Worm (Caenorhabditis elegans) whole organism, L1 larva: ENCODE data around the gene lea-1.

ENCODE experiments used
- C16A3.4 ChIP-seq: fragments of 150-350 bp; optimal IDR thresholded peaks from 2 replicates; lab custom pipeline; 2014; ENCODE audit warnings: missing biosample characterization, missing genetic modification characterization
- C34B4.2 ChIP-seq: sonication (generic microtip); optimal IDR thresholded peaks from 2 replicates; lab custom pipeline; 2017; ENCODE audit warnings: mild to moderate bottlenecking, missing genetic modification characterization, missing compliant biosample characterization
- F16B12.6 ChIP-seq: fragments of 150-350 bp; optimal IDR thresholded peaks from 2 replicates; lab custom pipeline; 2014; ENCODE audit warnings: missing biosample characterization, missing genetic modification characterization
- Y116A8C.19 ChIP-seq: sonication (generic microtip); optimal IDR thresholded peaks from 2 replicates; lab custom pipeline; 2016; ENCODE audit warnings: missing compliant biosample characterization, missing genetic modification characterization, borderline replicate concordance
- aly-2 ChIP-seq: fragments of 150-350 bp; optimal IDR thresholded peaks from 2 replicates; lab custom pipeline; 2014; ENCODE audit warnings: missing biosample characterization, missing genetic modification characterization
- ceh-63 ChIP-seq: fragments of 200-800 bp; sonication (Bioruptor generic); optimal IDR thresholded peaks from 2 replicates; lab custom pipeline; 2018; ENCODE audit warnings: mild to moderate bottlenecking, missing genetic modification characterization, missing compliant biosample characterization
- ceh-8 ChIP-seq: fragments of 200-800 bp; sonication (Bioruptor generic); optimal IDR thresholded peaks from 2 replicates; lab custom pipeline; 2018; ENCODE audit warnings: mild to moderate bottlenecking, missing genetic modification characterization, moderate library complexity, missing compliant biosample characterization
- ceh-82 ChIP-seq, 3 experiments: fragments of 150-350 bp in 1 of 3; sonication (generic microtip) in 2 of 3; optimal IDR thresholded peaks; 2 replicates each; lab custom pipeline; 2014 to 2017; ENCODE audit warnings: missing biosample characterization in 3 of 3, missing genetic modification characterization in 3 of 3
- ceh-88 ChIP-seq: fragments of 200-800 bp; sonication (Bioruptor generic); IDR thresholded peaks from 2 replicates; pipeline ENCODE4 v1.3.6; 2022; ENCODE audit warnings: missing genetic modification characterization, missing compliant biosample characterization
- ceh-90 ChIP-seq: sonication (generic microtip); optimal IDR thresholded peaks from 2 replicates; lab custom pipeline; 2016; ENCODE audit warnings: missing genetic modification characterization, missing compliant biosample characterization
- ces-1 ChIP-seq: fragments of 150-350 bp; optimal IDR thresholded peaks from 2 replicates; lab custom pipeline; 2014; ENCODE audit warnings: missing biosample characterization, missing genetic modification reagents, missing genetic modification characterization
- dsc-1 ChIP-seq: sonication (generic microtip); optimal IDR thresholded peaks from 2 replicates; lab custom pipeline; 2016; ENCODE audit warnings: mild to moderate bottlenecking, missing genetic modification characterization, missing compliant biosample characterization
- efl-3 ChIP-seq: fragments of 200-800 bp; sonication (Bioruptor generic); optimal IDR thresholded peaks from 2 replicates; lab custom pipeline; 2018; ENCODE audit warnings: mild to moderate bottlenecking, missing genetic modification characterization, missing compliant biosample characterization
- egl-13 ChIP-seq: sonication (generic microtip); optimal IDR thresholded peaks from 2 replicates; lab custom pipeline; 2016; ENCODE audit warnings: missing genotype, missing genetic modification reagents, missing genetic modification characterization, missing compliant biosample characterization
- elt-2 ChIP-seq: sonication (generic microtip); optimal IDR thresholded peaks from 2 replicates; lab custom pipeline; 2016; ENCODE audit warnings: missing genetic modification characterization, mild to moderate bottlenecking, inconsistent platforms, missing compliant biosample characterization, missing genetic modification reagents
- elt-3 ChIP-seq, 6 experiments: fragments of 150-350 bp in 1 of 6; sonication (generic microtip); optimal IDR thresholded peaks; 2 replicates each; lab custom pipeline; 2017 to 2018; ENCODE audit warnings: missing biosample characterization in 6 of 6, missing genetic modification characterization in 6 of 6, inconsistent platforms in 1 of 6
- fkh-10 ChIP-seq: sonication (generic microtip); optimal IDR thresholded peaks from 2 replicates; lab custom pipeline; 2017; ENCODE audit warnings: missing biosample characterization, missing genetic modification reagents, missing genetic modification characterization
- fkh-4 ChIP-seq: sonication (generic microtip); optimal IDR thresholded peaks from 2 replicates; lab custom pipeline; 2016; ENCODE audit warnings: missing compliant biosample characterization, missing genetic modification characterization, borderline replicate concordance
- fkh-8 ChIP-seq: sonication (generic microtip); optimal IDR thresholded peaks from 2 replicates; lab custom pipeline; 2016; ENCODE audit warnings: mild to moderate bottlenecking, missing genetic modification characterization, missing compliant biosample characterization
- fos-1 ChIP-seq: fragments of 150-350 bp; optimal IDR thresholded peaks from 2 replicates; lab custom pipeline; 2014; ENCODE audit warnings: missing biosample characterization, missing genetic modification characterization
- hlh-4 ChIP-seq: sonication (generic microtip); optimal IDR thresholded peaks from 2 replicates; lab custom pipeline; 2016; ENCODE audit warnings: mild to moderate bottlenecking, missing genetic modification characterization, missing compliant biosample characterization
- hpl-2 ChIP-seq: fragments of 150-350 bp; optimal IDR thresholded peaks from 2 replicates; lab custom pipeline; 2014; ENCODE audit warnings: missing biosample characterization, missing genetic modification reagents, missing genetic modification characterization
- irx-1 ChIP-seq: sonication (generic microtip); optimal IDR thresholded peaks from 2 replicates; lab custom pipeline; 2016; ENCODE audit warnings: missing genetic modification characterization, missing compliant biosample characterization
- isw-1 ChIP-seq: fragments of 200-800 bp; sonication (Bioruptor generic); IDR thresholded peaks from 2 replicates; pipeline ENCODE4 v1.3.6; 2022; ENCODE audit warnings: missing genetic modification characterization, missing compliant biosample characterization
- jun-1 ChIP-seq: fragments of 150-350 bp; optimal IDR thresholded peaks from 2 replicates; lab custom pipeline; 2014; ENCODE audit warnings: missing biosample characterization, missing genetic modification reagents, missing genetic modification characterization
- lin-13 ChIP-seq: fragments of 150-350 bp; optimal IDR thresholded peaks from 2 replicates; lab custom pipeline; 2014; ENCODE audit warnings: missing biosample characterization, missing genetic modification reagents, missing genetic modification characterization
- lin-14 ChIP-seq: fragments of 200-800 bp; sonication (Bioruptor generic); optimal IDR thresholded peaks from 2 replicates; lab custom pipeline; 2018; ENCODE audit warnings: mild to moderate bottlenecking, missing genetic modification characterization, moderate library complexity, missing compliant biosample characterization
- lin-15B ChIP-seq: fragments of 150-350 bp; sonication (generic microtip); optimal IDR thresholded peaks from 3 replicates; lab custom pipeline; 2014; ENCODE audit warnings: missing biosample characterization, missing genetic modification characterization
- lin-35 ChIP-seq, 2 experiments: fragments of 150-350 bp; optimal IDR thresholded peaks; 2 replicates each; lab custom pipeline; 2014; ENCODE audit warnings: missing biosample characterization in 2 of 2, missing genetic modification characterization in 2 of 2, missing genetic modification reagents in 2 of 2
- lin-39 ChIP-seq: fragments of 150-350 bp; optimal IDR thresholded peaks from 2 replicates; lab custom pipeline; 2014; ENCODE audit warnings: missing biosample characterization, missing genetic modification reagents, missing genetic modification characterization
- lir-3 ChIP-seq: sonication (generic microtip); optimal IDR thresholded peaks from 2 replicates; lab custom pipeline; 2016; ENCODE audit warnings: mild to moderate bottlenecking, missing genetic modification characterization, moderate library complexity, missing compliant biosample characterization; ENCODE audit not compliant: poor library complexity
- nhr-12 ChIP-seq: sonication (generic microtip); optimal IDR thresholded peaks from 2 replicates; lab custom pipeline; 2017; ENCODE audit warnings: missing biosample characterization, missing genetic modification characterization
- nhr-19 ChIP-seq: fragments of 200-800 bp; sonication (Bioruptor generic); conservative IDR thresholded peaks from 2 replicates; pipeline ENCODE4 v1.3.6; 2022; ENCODE audit warnings: missing genetic modification characterization, missing compliant biosample characterization
- nhr-237 ChIP-seq: fragments of 150-350 bp; optimal IDR thresholded peaks from 2 replicates; lab custom pipeline; 2014; ENCODE audit warnings: missing biosample characterization, missing genetic modification characterization
- nhr-28 ChIP-seq: fragments of 150-350 bp; optimal IDR thresholded peaks from 2 replicates; lab custom pipeline; 2014; ENCODE audit warnings: missing biosample characterization, missing genetic modification characterization
- nhr-84 ChIP-seq: sonication (generic microtip); optimal IDR thresholded peaks from 2 replicates; lab custom pipeline; 2017; ENCODE audit warnings: missing biosample characterization, missing genetic modification characterization
- nhr-85 ChIP-seq: sonication (generic microtip); peaks from one replicate; lab custom pipeline; 2016; ENCODE audit warnings: missing genetic modification characterization, inconsistent platforms, missing compliant biosample characterization
- nhr-90 ChIP-seq: sonication (generic microtip); optimal IDR thresholded peaks from 2 replicates; lab custom pipeline; 2016; ENCODE audit warnings: mild to moderate bottlenecking, missing genetic modification characterization, missing compliant biosample characterization; ENCODE audit not compliant: poor library complexity
- pag-3 ChIP-seq: sonication (generic microtip); optimal IDR thresholded peaks from 2 replicates; lab custom pipeline; 2017; ENCODE audit warnings: missing genetic modification characterization, mild to moderate bottlenecking, missing compliant biosample characterization, antibody characterized with exemption, borderline replicate concordance; ENCODE audit not compliant: insufficient read depth
- skn-1 ChIP-seq: fragments of 150-350 bp; optimal IDR thresholded peaks from 2 replicates; lab custom pipeline; 2014; ENCODE audit warnings: missing biosample characterization, missing genetic modification characterization
- snpc-4 ChIP-seq: fragments of 150-350 bp; optimal IDR thresholded peaks from 2 replicates; lab custom pipeline; 2014; ENCODE audit warnings: missing biosample characterization, missing genetic modification characterization
- snu-23 ChIP-seq: sonication (generic microtip); optimal IDR thresholded peaks from 2 replicates; lab custom pipeline; 2016; ENCODE audit warnings: missing genetic modification characterization, missing compliant biosample characterization
- sox-4 ChIP-seq: sonication (generic microtip); optimal IDR thresholded peaks from 2 replicates; lab custom pipeline; 2016; ENCODE audit warnings: missing genetic modification characterization, missing compliant biosample characterization
- sptf-1 ChIP-seq: fragments of 150-350 bp; optimal IDR thresholded peaks from 2 replicates; lab custom pipeline; 2014; ENCODE audit warnings: missing biosample characterization, missing genetic modification characterization
- sup-37 ChIP-seq: fragments of 200-800 bp; sonication (Bioruptor generic); optimal IDR thresholded peaks from 2 replicates; lab custom pipeline; 2018; ENCODE audit warnings: mild to moderate bottlenecking, missing genetic modification characterization, missing compliant biosample characterization
- swsn-7 ChIP-seq: sonication (generic microtip); optimal IDR thresholded peaks from 2 replicates; lab custom pipeline; 2016; ENCODE audit warnings: missing genetic modification characterization, missing compliant biosample characterization
- unc-30 ChIP-seq: sonication (generic microtip); optimal IDR thresholded peaks from 2 replicates; lab custom pipeline; 2017; ENCODE audit warnings: missing biosample characterization, missing genetic modification characterization
- unc-86 ChIP-seq: sonication (generic microtip); optimal IDR thresholded peaks from 2 replicates; lab custom pipeline; 2016; ENCODE audit warnings: missing genetic modification characterization, missing compliant biosample characterization
- vab-15 ChIP-seq: sonication (generic microtip); optimal IDR thresholded peaks from 2 replicates; lab custom pipeline; 2017; ENCODE audit warnings: missing genotype, mild to moderate bottlenecking, missing genetic modification characterization, missing compliant biosample characterization
- zag-1 ChIP-seq: fragments of 150-350 bp; optimal IDR thresholded peaks from 2 replicates; lab custom pipeline; 2014; ENCODE audit warnings: missing biosample characterization, missing genetic modification characterization
- zip-4 ChIP-seq: fragments of 200-800 bp; sonication (Bioruptor generic); optimal IDR thresholded peaks from 2 replicates; lab custom pipeline; 2018; ENCODE audit warnings: mild to moderate bottlenecking, missing genetic modification characterization, moderate library complexity, missing compliant biosample characterization
- ztf-11 ChIP-seq, 2 experiments: sonication (generic microtip); optimal IDR thresholded peaks; 2 replicates each; lab custom pipeline; 2016 to 2017; ENCODE audit warnings: missing genetic modification characterization in 2 of 2, missing biosample characterization in 1 of 2, missing compliant biosample characterization in 1 of 2
- ztf-4 ChIP-seq: fragments of 150-350 bp; optimal IDR thresholded peaks from 2 replicates; lab custom pipeline; 2014; ENCODE audit warnings: missing biosample characterization, missing genetic modification characterization

The lea-1 gene

ce11 chrV:10039837-10040236 lies 28.1 kb downstream of the lea-1 start:
- TF ChIP-seq lin-14 (GFP tag; lab: Kevin White, UChicago) (peak; percentile 79), fos-1 (tag; lab: Kevin White, UChicago) (peak; percentile 51), elt-2 (tag; lab: Kevin White, UChicago) (peak; percentile 85), irx-1 (tag; lab: Kevin White, UChicago) (peak; percentile 1), ztf-11 (tag; optimal IDR thresholded peaks at IDR 0.05; lab: Kevin White, UChicago) (peak in 1 of 2 experiments; percentile 7), hlh-4 (tag; lab: Kevin White, UChicago) (no peak), zip-4 (GFP tag; lab: Kevin White, UChicago) (no peak), C16A3.4 (tag; lab: Kevin White, UChicago) (peak; percentile 28), aly-2 (tag; lab: Kevin White, UChicago) (no peak), lin-15B (tag; lab: Kevin White, UChicago) (no peak), ceh-63 (GFP tag; lab: Kevin White, UChicago) (no peak), fkh-8 (tag; lab: Kevin White, UChicago) (peak; percentile 31), hpl-2 (GFP tag; lab: Kevin White, UChicago) (no peak), lin-39 (tag; lab: Kevin White, UChicago) (no peak), nhr-237 (tag; lab: Kevin White, UChicago) (no peak), nhr-90 (peak; percentile 68), sup-37 (GFP tag; lab: Kevin White, UChicago) (no peak), F16B12.6 (peak; percentile 2), skn-1 (tag; lab: Kevin White, UChicago) (no peak), snpc-4 (tag; lab: Kevin White, UChicago) (no peak), Y116A8C.19 (tag; lab: Kevin White, UChicago) (no peak), unc-30 (no peak), zag-1 (tag; lab: Kevin White, UChicago) (no peak), isw-1 (GFP tag; lab: Robert Waterston, UW) (no peak; the same call in 1 of the 2 replicates), ceh-88 (GFP tag; lab: Robert Waterston, UW) (no peak), nhr-85 (tag; lab: Kevin White, UChicago) (peak; percentile 73), lir-3 (tag; lab: Kevin White, UChicago) (no peak), lin-35 (GFP tag; optimal IDR thresholded peaks at IDR 0.05; lab: Kevin White, UChicago) (peak; percentile 61 to 64), pag-3 (tag; lab: Kevin White, UChicago) (no peak), dsc-1 (tag; lab: Kevin White, UChicago) (peak; percentile 52), nhr-19 (GFP tag; lab: Robert Waterston, UW) (peak; percentile 48), jun-1 (tag; lab: Kevin White, UChicago) (peak; percentile 70), ztf-4 (tag; lab: Kevin White, UChicago) (peak; percentile 63), fkh-10 (GFP tag; lab: Kevin White, UChicago) (no peak), swsn-7 (tag; lab: Kevin White, UChicago) (peak; percentile 66), ceh-8 (peak; percentile 25), ceh-90 (tag; lab: Kevin White, UChicago) (no peak), sox-4 (no peak), ceh-82 (tag; optimal IDR thresholded peaks at IDR 0.05; lab: Kevin White, UChicago) (peak; percentile 56 to 61 (median 57)), lin-13 (GFP tag; lab: Kevin White, UChicago) (peak; percentile 33), efl-3 (GFP tag; lab: Kevin White, UChicago) (no peak), fkh-4 (tag; lab: Kevin White, UChicago) (no peak), unc-86 (peak; percentile 28), sptf-1 (tag; lab: Kevin White, UChicago) (no peak), snu-23 (GFP tag; lab: Kevin White, UChicago) (peak; percentile 75), egl-13 (peak; percentile 24), nhr-28 (no peak), ces-1 (GFP tag; lab: Kevin White, UChicago) (no peak), elt-3 (tag; optimal IDR thresholded peaks at IDR 0.05; lab: Kevin White, UChicago) (peak in 3 of 6 experiments; percentile 7 to 49 (median 41)), nhr-84 (tag; lab: Kevin White, UChicago) (no peak), C34B4.2 (tag; lab: Kevin White, UChicago) (no peak), vab-15 (tag; lab: Kevin White, UChicago) (no peak), nhr-12 (tag; lab: Kevin White, UChicago) (no peak)
